Fruit fly (Drosophila melanogaster) whole organism, embryonic: ENCODE measurements around the gene CG10470.

Experiments used
- Aef1 ChIP-seq: fragments of 200-800 bp; sonication (Bioruptor generic); IDR thresholded peaks from 3 replicates; pipeline ENCODE4 v1.3.6; 2022; ENCODE audit warnings: missing biosample characterization, missing genetic modification characterization
- Antp ChIP-seq: fragments of 200-800 bp; sonication (Bioruptor generic); optimal IDR thresholded peaks from 3 replicates; lab custom pipeline; 2016; ENCODE audit warnings: missing biosample characterization, missing genetic modification characterization
- Asciz ChIP-seq: fragments of 200-800 bp; sonication (Bioruptor generic); optimal IDR thresholded peaks from 2 replicates; lab custom pipeline; 2017; ENCODE audit warnings: missing biosample characterization, mild to moderate bottlenecking, missing genetic modification characterization, missing genetic modification reagents
- CG11695 ChIP-seq: fragments of 200-800 bp; sonication (Bioruptor generic); IDR thresholded peaks from 3 replicates; pipeline ENCODE4 v1.3.6; 2022; ENCODE audit warnings: missing biosample characterization, missing genetic modification characterization
- CG12391 ChIP-seq: fragments of 200-800 bp; sonication (Bioruptor generic); optimal IDR thresholded peaks from 3 replicates; lab custom pipeline; 2018; ENCODE audit warnings: missing biosample characterization, mild to moderate bottlenecking, missing genetic modification characterization, moderate library complexity
- CG13296 ChIP-seq: fragments of 200-800 bp; sonication (Bioruptor generic); optimal IDR thresholded peaks from 3 replicates; lab custom pipeline; 2018; ENCODE audit warnings: missing biosample characterization, mild to moderate bottlenecking, missing genetic modification characterization
- CG13775 ChIP-seq: fragments of 200-800 bp; sonication (Bioruptor generic); optimal IDR thresholded peaks from 3 replicates; lab custom pipeline; 2017; ENCODE audit warnings: missing biosample characterization, mild to moderate bottlenecking, missing genetic modification characterization
- CG14441 ChIP-seq: fragments of 200-800 bp; sonication (Bioruptor generic); IDR thresholded peaks from 2 replicates; pipeline ENCODE4 v1.3.6; 2022; ENCODE audit warnings: missing biosample characterization, missing genetic modification characterization
- CG1603 ChIP-seq: fragments of 200-800 bp; sonication (Bioruptor generic); optimal IDR thresholded peaks from 2 replicates; lab custom pipeline; 2019; ENCODE audit warnings: missing biosample characterization, mild to moderate bottlenecking, missing genetic modification characterization, moderate library complexity
- CG16863 ChIP-seq: fragments of 200-800 bp; sonication (Bioruptor generic); optimal IDR thresholded peaks from 3 replicates; lab custom pipeline; 2016; ENCODE audit warnings: missing biosample characterization, missing genetic modification characterization
- CG17186 ChIP-seq: fragments of 200-800 bp; sonication (Bioruptor generic); optimal IDR thresholded peaks from 3 replicates; lab custom pipeline; 2017; ENCODE audit warnings: missing biosample characterization, missing genetic modification reagents, missing genetic modification characterization
- CG17359 ChIP-seq: fragments of 200-800 bp; sonication (Bioruptor generic); optimal IDR thresholded peaks from 3 replicates; lab custom pipeline; 2018; ENCODE audit warnings: missing biosample characterization, mild to moderate bottlenecking, missing genetic modification characterization, moderate library complexity
- CG30431 ChIP-seq: fragments of 200-800 bp; sonication (Bioruptor generic); optimal IDR thresholded peaks from 2 replicates; lab custom pipeline; 2017; ENCODE audit warnings: missing biosample characterization, missing genetic modification characterization
- CG3281 ChIP-seq: fragments of 200-800 bp; sonication (Bioruptor generic); optimal IDR thresholded peaks from 3 replicates; lab custom pipeline; 2017; ENCODE audit warnings: missing biosample characterization, mild to moderate bottlenecking, missing genetic modification characterization
- CG3407 ChIP-seq: fragments of 200-800 bp; sonication (Bioruptor generic); optimal IDR thresholded peaks from 2 replicates; lab custom pipeline; 2018; ENCODE audit warnings: missing biosample characterization, mild to moderate bottlenecking, missing genetic modification characterization
- CG4424 ChIP-seq: fragments of 200-800 bp; sonication (Bioruptor generic); optimal IDR thresholded peaks from 3 replicates; lab custom pipeline; 2016; ENCODE audit warnings: missing biosample characterization, missing genetic modification characterization
- CG7556 ChIP-seq: fragments of 200-800 bp; sonication (Bioruptor generic); optimal IDR thresholded peaks from 2 replicates; lab custom pipeline; 2017; ENCODE audit warnings: missing biosample characterization, mild to moderate bottlenecking, missing genetic modification characterization
- CG8388 ChIP-seq: fragments of 200-800 bp; sonication (Bioruptor generic); optimal IDR thresholded peaks from 2 replicates; lab custom pipeline; 2019; ENCODE audit warnings: missing biosample characterization, mild to moderate bottlenecking, missing genetic modification characterization, moderate library complexity
- CG8765 ChIP-seq: fragments of 200-800 bp; sonication (Bioruptor generic); IDR thresholded peaks from 2 replicates; pipeline ENCODE4 v1.3.6; 2022; ENCODE audit warnings: missing biosample characterization, missing genetic modification characterization
- CG9727 ChIP-seq: fragments of 200-800 bp; sonication (Bioruptor generic); optimal IDR thresholded peaks from 3 replicates; lab custom pipeline; 2017; ENCODE audit warnings: missing biosample characterization, mild to moderate bottlenecking, missing genetic modification characterization
- Camta ChIP-seq: fragments of 200-800 bp; sonication (Bioruptor generic); optimal IDR thresholded peaks from 2 replicates; lab custom pipeline; 2016; ENCODE audit warnings: missing biosample characterization, missing genetic modification characterization
- Fer1 ChIP-seq: fragments of 200-800 bp; sonication (Bioruptor generic); optimal IDR thresholded peaks from 2 replicates; lab custom pipeline; 2017; ENCODE audit warnings: missing biosample characterization, mild to moderate bottlenecking, missing genetic modification characterization
- HLHmδ ChIP-seq: fragments of 200-800 bp; sonication (Bioruptor generic); optimal IDR thresholded peaks from 2 replicates; lab custom pipeline; 2018; ENCODE audit warnings: missing biosample characterization, mild to moderate bottlenecking, missing genetic modification characterization, moderate library complexity
- Hr51 ChIP-seq, 2 experiments: fragments of 200-800 bp; sonication (Bioruptor generic); optimal IDR thresholded peaks; 2 replicates in 1 of 2; 3 replicates in 1 of 2; lab custom pipeline; 2016 to 2018; ENCODE audit warnings: missing biosample characterization in 2 of 2, missing genetic modification characterization in 2 of 2, mild to moderate bottlenecking in 1 of 2, moderate library complexity in 1 of 2
- Hsf ChIP-seq: fragments of 200-800 bp; sonication (Bioruptor generic); optimal IDR thresholded peaks from 3 replicates; lab custom pipeline; 2016; ENCODE audit warnings: missing biosample characterization, missing genetic modification characterization
- Mad ChIP-seq: fragments of 200-800 bp; sonication (Bioruptor generic); optimal IDR thresholded peaks from 2 replicates; lab custom pipeline; 2016; ENCODE audit warnings: missing biosample characterization, missing genetic modification characterization
- Mrtf ChIP-seq: fragments of 200-800 bp; sonication (Bioruptor generic); IDR thresholded peaks from 3 replicates; pipeline ENCODE4 v1.3.6; 2022; ENCODE audit warnings: missing biosample characterization, missing genetic modification characterization
- NC2α ChIP-seq: fragments of 200-800 bp; sonication (Bioruptor generic); optimal IDR thresholded peaks from 2 replicates; lab custom pipeline; 2016; ENCODE audit warnings: missing biosample characterization, missing genetic modification characterization
- Oli ChIP-seq: fragments of 200-800 bp; sonication (Bioruptor generic); optimal IDR thresholded peaks from 2 replicates; lab custom pipeline; 2018; ENCODE audit warnings: missing biosample characterization, mild to moderate bottlenecking, missing genetic modification characterization, moderate library complexity
- Opbp ChIP-seq: fragments of 200-800 bp; sonication (Bioruptor generic); IDR thresholded peaks from 3 replicates; pipeline ENCODE4 v1.3.6; 2022; ENCODE audit warnings: missing biosample characterization, missing genetic modification characterization; ENCODE audit not compliant: partially characterized antibody
- Pdp1 ChIP-seq, 2 experiments: fragments of 200-800 bp; sonication (Bioruptor generic); optimal IDR thresholded peaks; 3 replicates each; lab custom pipeline; 2016; ENCODE audit warnings: missing biosample characterization in 2 of 2, missing genetic modification characterization in 2 of 2, mild to moderate bottlenecking in 1 of 2, moderate library complexity in 1 of 2
- Six4 ChIP-seq: fragments of 200-800 bp; sonication (Bioruptor generic); optimal IDR thresholded peaks from 2 replicates; lab custom pipeline; 2016; ENCODE audit warnings: missing biosample characterization, missing genetic modification characterization
- Spps ChIP-seq: fragments of 200-800 bp; sonication (Bioruptor generic); optimal IDR thresholded peaks from 2 replicates; lab custom pipeline; 2018; ENCODE audit warnings: missing biosample characterization, mild to moderate bottlenecking, missing genetic modification characterization
- Xbp1 ChIP-seq: fragments of 200-800 bp; sonication (Bioruptor generic); optimal IDR thresholded peaks from 3 replicates; lab custom pipeline; 2016; ENCODE audit warnings: missing biosample characterization, mild to moderate bottlenecking, missing genetic modification characterization
- abd-A ChIP-seq: fragments of 200-800 bp; sonication (Bioruptor generic); optimal IDR thresholded peaks from 3 replicates; lab custom pipeline; 2019; ENCODE audit warnings: missing biosample characterization, mild to moderate bottlenecking, missing genetic modification characterization, moderate library complexity
- ato ChIP-seq: fragments of 200-800 bp; sonication (Bioruptor generic); IDR thresholded peaks from 2 replicates; pipeline ENCODE4 v1.3.6; 2022; ENCODE audit warnings: missing biosample characterization, missing genetic modification characterization; ENCODE audit not compliant: partially characterized antibody
- br ChIP-seq: fragments of >200 bp; optimal IDR thresholded peaks from 2 replicates; lab custom pipeline; 2017
- cg ChIP-seq: fragments of 200-800 bp; sonication (Bioruptor generic); optimal IDR thresholded peaks from 3 replicates; lab custom pipeline; 2019; ENCODE audit warnings: missing biosample characterization, mild to moderate bottlenecking, missing genetic modification characterization, moderate library complexity
- chif ChIP-seq, 2 experiments: fragments of 200-800 bp; sonication (Bioruptor generic); optimal IDR thresholded peaks; 3 replicates each; lab custom pipeline; 2016; ENCODE audit warnings: missing biosample characterization in 2 of 2, missing genetic modification characterization in 2 of 2
- grau ChIP-seq: fragments of 200-800 bp; optimal IDR thresholded peaks from 3 replicates; lab custom pipeline; 2019; ENCODE audit warnings: missing biosample characterization, mild to moderate bottlenecking, missing genetic modification characterization, moderate library complexity
- hkb ChIP-seq, 2 experiments: fragments of 200-800 bp in 1 of 2; fragments of >200 bp in 1 of 2; sonication (Bioruptor generic) in 1 of 2; IDR thresholded peaks in 1 of 2; optimal IDR thresholded peaks in 1 of 2; 2 replicates each; pipeline versions ENCODE4 v1.3.6 to Lab custom; 2017 to 2022; ENCODE audit warnings: missing biosample characterization in 1 of 2, missing genetic modification characterization in 1 of 2
- lbe ChIP-seq: fragments of 200-800 bp; sonication (Bioruptor generic); optimal IDR thresholded peaks from 2 replicates; lab custom pipeline; 2016; ENCODE audit warnings: missing biosample characterization, mild to moderate bottlenecking, missing genetic modification characterization
- maf-S ChIP-seq: fragments of 200-800 bp; sonication (Bioruptor generic); optimal IDR thresholded peaks from 2 replicates; lab custom pipeline; 2016; ENCODE audit warnings: missing biosample characterization, missing genetic modification characterization
- nerfin-1 ChIP-seq: fragments of 200-800 bp; sonication (Bioruptor generic); optimal IDR thresholded peaks from 3 replicates; lab custom pipeline; 2019; ENCODE audit warnings: missing biosample characterization, mild to moderate bottlenecking, missing genetic modification characterization, moderate library complexity
- onecut ChIP-seq: fragments of 200-800 bp; sonication (Bioruptor generic); IDR thresholded peaks from 2 replicates; pipeline ENCODE4 v1.3.6; 2022; ENCODE audit warnings: missing biosample characterization, missing genetic modification characterization
- org-1 ChIP-seq: fragments of 200-800 bp; sonication (Bioruptor generic); optimal IDR thresholded peaks from 2 replicates; lab custom pipeline; 2017; ENCODE audit warnings: missing biosample characterization, missing genetic modification characterization
- pita ChIP-seq: fragments of 200-800 bp; sonication (Bioruptor generic); optimal IDR thresholded peaks from 2 replicates; lab custom pipeline; 2017; ENCODE audit warnings: missing biosample characterization, mild to moderate bottlenecking, missing genetic modification characterization
- slou ChIP-seq: fragments of 200-800 bp; sonication (Bioruptor generic); optimal IDR thresholded peaks from 3 replicates; lab custom pipeline; 2016; ENCODE audit warnings: missing biosample characterization, missing genetic modification characterization
- so ChIP-seq: fragments of 200-800 bp; sonication (Bioruptor generic); IDR thresholded peaks from 3 replicates; pipeline ENCODE4 v1.3.6; 2022; ENCODE audit warnings: missing biosample characterization, missing genetic modification characterization
- tio ChIP-seq: fragments of 200-800 bp; sonication (Bioruptor generic); optimal IDR thresholded peaks from 2 replicates; lab custom pipeline; 2017; ENCODE audit warnings: missing biosample characterization, missing genetic modification characterization, inconsistent platforms

CG10470 gene

dm6 chr2L:19058916-19059315 is 10.0 kb downstream of the CG10470 start, which contains the start of gene Phlpp (continued):
- TF ChIP-seq CG14441 (GFP tag; lab: Robert Waterston, UW) (peak; percentile 74), CG12391 (tag; lab: Kevin White, UChicago) (peak; percentile 41), Pdp1 (GFP tag; optimal IDR thresholded peaks at IDR 0.05; lab: Kevin White, UChicago) (peak in 1 of 2 experiments; percentile 58), CG4424 (GFP tag; lab: Kevin White, UChicago) (peak; percentile 72), Mad (GFP tag; lab: Kevin White, UChicago) (no peak), grau (peak; percentile 80), pita (GFP tag; lab: Kevin White, UChicago) (no peak), Fer1 (GFP tag; lab: Kevin White, UChicago) (peak; percentile 25), so (peak; percentile 77; the same call in 2 of the 3 replicates), CG3281 (GFP tag; lab: Kevin White, UChicago) (no peak), lbe (no peak), onecut (0 out of 2 replicates have a peak, but pooled peaks have one; percentile 33), CG30431 (GFP tag; lab: Kevin White, UChicago) (no peak), HLHmδ (GFP tag; lab: Kevin White, UChicago) (no peak), CG7556 (peak; percentile 25), CG16863 (GFP tag; lab: Kevin White, UChicago) (peak; percentile 10), Xbp1 (GFP tag; lab: Kevin White, UChicago) (peak; percentile 59), chif (GFP tag; optimal IDR thresholded peaks at IDR 0.05; lab: Kevin White, UChicago) (peak in 1 of 2 experiments; percentile 14), Oli (tag; lab: Kevin White, UChicago) (peak; percentile 45), br (lab: Kevin White, UChicago) (no peak), Asciz (GFP tag; lab: Kevin White, UChicago) (no peak), tio (GFP tag; lab: Kevin White, UChicago) (no peak), Antp (GFP tag; lab: Kevin White, UChicago) (peak; percentile 21), slou (GFP tag; lab: Kevin White, UChicago) (no peak), CG17186 (GFP tag; lab: Kevin White, UChicago) (no peak), Hr51 (GFP tag; optimal IDR thresholded peaks at IDR 0.05; lab: Kevin White, UChicago) (peak; percentile 13 to 69), Mrtf (GFP tag; lab: Robert Waterston, UW) (no peak), Aef1 (GFP tag; lab: Robert Waterston, UW) (peak; percentile 18; the same call in 1 of the 3 replicates), CG3407 (GFP tag; lab: Kevin White, UChicago) (no peak), CG1603 (tag; lab: Kevin White, UChicago) (no peak), CG8388 (peak; percentile 60), Camta (GFP tag; lab: Kevin White, UChicago) (peak; percentile 42), hkb (optimal IDR thresholded peaks at IDR 0.05; lab: Kevin White, UChicago) (no peak), hkb (GFP tag; IDR thresholded peaks at IDR 0.05; lab: Robert Waterston, UW) (peak; percentile 79), Hsf (GFP tag; lab: Kevin White, UChicago) (peak; percentile 11), CG8765 (peak; percentile 51; the same call in 1 of the 2 replicates), org-1 (GFP tag; lab: Kevin White, UChicago) (no peak), cg (GFP tag; lab: Kevin White, UChicago) (no peak), ato (GFP tag; lab: Robert Waterston, UW) (no peak), NC2α (GFP tag; lab: Kevin White, UChicago) (peak; percentile 24), Opbp (GFP tag; lab: Robert Waterston, UW) (no peak), CG17359 (peak; percentile 68), nerfin-1 (peak; percentile 29), abd-A (tag; lab: Kevin White, UChicago) (no peak), CG13296 (GFP tag; lab: Kevin White, UChicago) (no peak), CG9727 (GFP tag; lab: Kevin White, UChicago) (peak; percentile 12), CG11695 (GFP tag; lab: Robert Waterston, UW) (peak; percentile 61; the same call in 2 of the 3 replicates), Six4 (GFP tag; lab: Kevin White, UChicago) (peak; percentile 8), maf-S (peak; percentile 3), CG13775 (GFP tag; lab: Kevin White, UChicago) (no peak), Spps (tag; lab: Kevin White, UChicago) (peak; percentile 26)
